Worm (Caenorhabditis elegans) whole organism, L2 larva: Measurements from ENCODE around the gene C46F11.5.
A peak's percentile ranks its signal among the peaks of the same experiment; 100 is the strongest.

Source experiments
- blmp-1 ChIP-seq: sonication (generic microtip); optimal IDR thresholded peaks from 2 replicates; lab custom pipeline; 2017; ENCODE audit warnings: missing genetic modification characterization, mild to moderate bottlenecking, missing compliant biosample characterization, antibody characterized with exemption, moderate library complexity; ENCODE audit not compliant: insufficient read depth
- lin-13 ChIP-seq: fragments of 150-350 bp; optimal IDR thresholded peaks from 2 replicates; lab custom pipeline; 2014; ENCODE audit warnings: missing biosample characterization, missing genetic modification reagents, missing genetic modification characterization
- mab-5 ChIP-seq: fragments of 150-350 bp; optimal IDR thresholded peaks from 2 replicates; lab custom pipeline; 2014; ENCODE audit warnings: missing biosample characterization, missing genetic modification characterization
- nhr-129 ChIP-seq: fragments of 150-350 bp; optimal IDR thresholded peaks from 2 replicates; lab custom pipeline; 2014; ENCODE audit warnings: missing biosample characterization, missing genetic modification characterization
- nhr-237 ChIP-seq: fragments of 150-350 bp; optimal IDR thresholded peaks from 2 replicates; lab custom pipeline; 2014; ENCODE audit warnings: missing biosample characterization, missing genetic modification characterization
- nhr-77 ChIP-seq: fragments of 150-350 bp; optimal IDR thresholded peaks from 2 replicates; lab custom pipeline; 2014; ENCODE audit warnings: missing biosample characterization, missing genetic modification characterization
- unc-39 ChIP-seq: fragments of 150-350 bp; optimal IDR thresholded peaks from 2 replicates; lab custom pipeline; 2014; ENCODE audit warnings: missing biosample characterization, missing genetic modification characterization
- ztf-11 ChIP-seq: sonication (generic microtip); optimal IDR thresholded peaks from 2 replicates; lab custom pipeline; 2017; ENCODE audit warnings: missing biosample characterization, missing genetic modification characterization

ce11 chrIII:3677378-3677777 lies 20.0 kb upstream of the C46F11.5 start:
- TF ChIP-seq ztf-11: no peak
- peak; percentile 90 for TF ChIP-seq mab-5 (tag; lab: Kevin White, UChicago)
- peak; percentile 75 for TF ChIP-seq nhr-129
- TF ChIP-seq unc-39 (tag; lab: Kevin White, UChicago): no peak
- no peak for TF ChIP-seq blmp-1 (tag; lab: Kevin White, UChicago)
- TF ChIP-seq nhr-237 (tag; lab: Kevin White, UChicago): no peak
- TF ChIP-seq nhr-77 (tag; lab: Kevin White, UChicago): no peak
- peak; percentile 59 for TF ChIP-seq lin-13 (GFP tag; lab: Kevin White, UChicago)
